Fruit fly (Drosophila melanogaster) whole organism, prepupa: Measurements from ENCODE around the gene CG31793.
A peak's percentile ranks its signal among the peaks of the same experiment; 100 is the strongest.

Experiments
- Blimp-1 ChIP-seq: fragments of 200-800 bp; sonication (Bioruptor generic); optimal IDR thresholded peaks from 3 replicates; lab custom pipeline; 2017; ENCODE audit warnings: missing biosample characterization, missing genetic modification characterization, mild to moderate bottlenecking, moderate library complexity, missing genetic modification reagents
- CG10631 ChIP-seq: fragments of 200-800 bp; sonication (Bioruptor generic); optimal IDR thresholded peaks from 2 replicates; lab custom pipeline; 2016; ENCODE audit warnings: missing biosample characterization, missing genetic modification characterization
- CG10669 ChIP-seq: fragments of 200-800 bp; sonication (Bioruptor generic); optimal IDR thresholded peaks from 3 replicates; lab custom pipeline; 2018; ENCODE audit warnings: missing biosample characterization, mild to moderate bottlenecking, missing genetic modification characterization, moderate library complexity
- CG11294 ChIP-seq: fragments of 200-800 bp; sonication (Bioruptor generic); IDR thresholded peaks from 2 replicates; pipeline ENCODE4 v1.3.6; 2022; ENCODE audit warnings: missing biosample characterization, missing genetic modification characterization
- CG11762 ChIP-seq: fragments of 200-800 bp; sonication (Bioruptor generic); optimal IDR thresholded peaks from 3 replicates; lab custom pipeline; 2016; ENCODE audit warnings: missing biosample characterization, missing genetic modification characterization; ENCODE audit not compliant: insufficient read depth
- CG11902 ChIP-seq: fragments of 200-800 bp; sonication (Bioruptor generic); optimal IDR thresholded peaks from 3 replicates; lab custom pipeline; 2016; ENCODE audit warnings: missing biosample characterization, missing genetic modification characterization
- CG15336 ChIP-seq: fragments of 200-800 bp; sonication (Bioruptor generic); IDR thresholded peaks from 2 replicates; pipeline ENCODE4 v1.3.6; 2022; ENCODE audit warnings: missing biosample characterization, missing genetic modification characterization
- CG1621 ChIP-seq: fragments of 200-800 bp; sonication (Bioruptor generic); optimal IDR thresholded peaks from 3 replicates; lab custom pipeline; 2018; ENCODE audit warnings: missing biosample characterization, mild to moderate bottlenecking, missing genetic modification characterization
- CG16779 ChIP-seq: fragments of 200-800 bp; sonication (Bioruptor generic); optimal IDR thresholded peaks from 3 replicates; lab custom pipeline; 2017; ENCODE audit warnings: missing biosample characterization, mild to moderate bottlenecking, missing genetic modification characterization
- CG3032 ChIP-seq: fragments of 200-800 bp; optimal IDR thresholded peaks from 2 replicates; lab custom pipeline; 2019; ENCODE audit warnings: missing biosample characterization, mild to moderate bottlenecking, missing genetic modification characterization, moderate library complexity
- CG34406 ChIP-seq: fragments of 200-800 bp; sonication (Bioruptor generic); optimal IDR thresholded peaks from 3 replicates; lab custom pipeline; 2016; ENCODE audit warnings: missing biosample characterization, missing genetic modification characterization
- CG3919 ChIP-seq: fragments of 200-800 bp; sonication (Bioruptor generic); optimal IDR thresholded peaks from 3 replicates; lab custom pipeline; 2016; ENCODE audit warnings: missing biosample characterization, missing genetic modification characterization
- CG4318 ChIP-seq: fragments of 200-800 bp; sonication (Bioruptor generic); optimal IDR thresholded peaks from 3 replicates; lab custom pipeline; 2017; ENCODE audit warnings: missing biosample characterization, mild to moderate bottlenecking, missing genetic modification characterization
- CG6163 ChIP-seq: fragments of 200-800 bp; sonication (Bioruptor generic); IDR thresholded peaks from 3 replicates; pipeline ENCODE4 v1.3.6; 2022; ENCODE audit warnings: missing biosample characterization, missing genetic modification characterization
- CG6276 ChIP-seq: fragments of 200-800 bp; sonication (Bioruptor generic); optimal IDR thresholded peaks from 2 replicates; lab custom pipeline; 2017; ENCODE audit warnings: missing biosample characterization, mild to moderate bottlenecking, missing genetic modification characterization
- CG6808 ChIP-seq: fragments of 200-800 bp; sonication (Bioruptor generic); optimal IDR thresholded peaks from 3 replicates; lab custom pipeline; 2017; ENCODE audit warnings: missing biosample characterization, missing genetic modification characterization, mild to moderate bottlenecking, moderate library complexity, missing genetic modification reagents
- CG6854 ChIP-seq: fragments of 200-800 bp; sonication (Bioruptor generic); optimal IDR thresholded peaks from 2 replicates; lab custom pipeline; 2017; ENCODE audit warnings: missing biosample characterization, mild to moderate bottlenecking, missing genetic modification characterization
- CG7368 ChIP-seq: fragments of 200-800 bp; sonication (Bioruptor generic); optimal IDR thresholded peaks from 3 replicates; lab custom pipeline; 2016; ENCODE audit warnings: missing biosample characterization, missing genetic modification characterization
- CG8119 ChIP-seq: fragments of 200-800 bp; sonication (Bioruptor generic); IDR thresholded peaks from 3 replicates; pipeline ENCODE4 v1.3.6; 2022; ENCODE audit warnings: missing biosample characterization, missing genetic modification characterization
- CG8319 ChIP-seq: fragments of 200-800 bp; sonication (Bioruptor generic); optimal IDR thresholded peaks from 3 replicates; lab custom pipeline; 2016; ENCODE audit warnings: missing biosample characterization, missing genetic modification characterization
- CG8632 ChIP-seq: fragments of 200-800 bp; sonication (Bioruptor generic); optimal IDR thresholded peaks from 3 replicates; lab custom pipeline; 2016; ENCODE audit warnings: missing biosample characterization, missing genetic modification characterization
- CG9139 ChIP-seq: fragments of 200-800 bp; sonication (Bioruptor generic); optimal IDR thresholded peaks from 3 replicates; lab custom pipeline; 2017; ENCODE audit warnings: missing biosample characterization, mild to moderate bottlenecking, missing genetic modification characterization
- Eip75B ChIP-seq: fragments of 200-800 bp; sonication (Bioruptor generic); optimal IDR thresholded peaks from 3 replicates; lab custom pipeline; 2016; ENCODE audit warnings: missing biosample characterization, missing genetic modification characterization
- Eip78C ChIP-seq: fragments of 200-800 bp; sonication (Bioruptor generic); peaks from one replicate; lab custom pipeline; 2016; ENCODE audit warnings: missing biosample characterization, missing genetic modification characterization
- Eip93F ChIP-seq: fragments of 200-800 bp; sonication (Bioruptor generic); optimal IDR thresholded peaks from 2 replicates; lab custom pipeline; 2016; ENCODE audit warnings: missing biosample characterization, mild to moderate bottlenecking, missing genetic modification characterization
- Ets21C ChIP-seq: fragments of 200-800 bp; sonication (Bioruptor generic); optimal IDR thresholded peaks from 3 replicates; lab custom pipeline; 2016; ENCODE audit warnings: missing biosample characterization, missing genetic modification characterization
- Ets96B ChIP-seq: fragments of 200-800 bp; optimal IDR thresholded peaks from 2 replicates; lab custom pipeline; 2019; ENCODE audit warnings: missing biosample characterization, mild to moderate bottlenecking, missing genetic modification characterization, moderate library complexity
- Gug ChIP-seq: fragments of 200-800 bp; sonication (Bioruptor generic); IDR thresholded peaks from 2 replicates; pipeline ENCODE4 v1.3.6; 2022; ENCODE audit warnings: missing biosample characterization, missing genetic modification characterization
- Hr38 ChIP-seq: sonication (Bioruptor generic); optimal IDR thresholded peaks from 2 replicates; lab custom pipeline; 2016; ENCODE audit warnings: missing biosample characterization, missing genetic modification characterization
- Hr39 ChIP-seq: fragments of 200-800 bp; sonication (Bioruptor generic); optimal IDR thresholded peaks from 2 replicates; lab custom pipeline; 2016; ENCODE audit warnings: missing biosample characterization, missing genetic modification characterization
- Hr4 ChIP-seq: fragments of 200-800 bp; sonication (Bioruptor generic); optimal IDR thresholded peaks from 3 replicates; lab custom pipeline; 2016; ENCODE audit warnings: missing biosample characterization, missing genetic modification characterization
- Lpt ChIP-seq: fragments of 200-800 bp; sonication (Bioruptor generic); optimal IDR thresholded peaks from 3 replicates; lab custom pipeline; 2016; ENCODE audit warnings: missing biosample characterization, missing genetic modification characterization
- Met ChIP-seq: fragments of 200-800 bp; sonication (Bioruptor generic); optimal IDR thresholded peaks from 3 replicates; lab custom pipeline; 2016; ENCODE audit warnings: missing biosample characterization, missing genetic modification characterization
- Sox102F ChIP-seq: fragments of 200-800 bp; sonication (Bioruptor generic); optimal IDR thresholded peaks from 2 replicates; lab custom pipeline; 2016; ENCODE audit warnings: missing biosample characterization, mild to moderate bottlenecking, missing genetic modification characterization
- Sox14 ChIP-seq: fragments of 200-800 bp; sonication (Bioruptor generic); optimal IDR thresholded peaks from 3 replicates; lab custom pipeline; 2016; ENCODE audit warnings: missing biosample characterization, missing genetic modification characterization
- Sox15 ChIP-seq: fragments of 200-800 bp; sonication (Bioruptor generic); optimal IDR thresholded peaks from 3 replicates; lab custom pipeline; 2016; ENCODE audit warnings: missing biosample characterization, missing genetic modification characterization
- achi ChIP-seq: fragments of 200-800 bp; sonication (Bioruptor generic); optimal IDR thresholded peaks from 3 replicates; lab custom pipeline; 2016; ENCODE audit warnings: missing biosample characterization, missing genetic modification characterization
- acj6 ChIP-seq: fragments of 200-800 bp; sonication (Bioruptor generic); optimal IDR thresholded peaks from 3 replicates; lab custom pipeline; 2016; ENCODE audit warnings: missing biosample characterization, missing genetic modification characterization
- cyc ChIP-seq: fragments of 200-800 bp; sonication (Bioruptor generic); optimal IDR thresholded peaks from 3 replicates; lab custom pipeline; 2016; ENCODE audit warnings: missing biosample characterization, missing genetic modification characterization
- dsx ChIP-seq: fragments of 200-800 bp; optimal IDR thresholded peaks from 3 replicates; lab custom pipeline; 2019; ENCODE audit warnings: missing biosample characterization, mild to moderate bottlenecking, missing genetic modification characterization, moderate library complexity; ENCODE audit not compliant: poor library complexity, severe bottlenecking
- esn ChIP-seq: fragments of 200-800 bp; sonication (Bioruptor generic); optimal IDR thresholded peaks from 2 replicates; lab custom pipeline; 2016; ENCODE audit warnings: missing biosample characterization, mild to moderate bottlenecking, missing genetic modification characterization, moderate library complexity
- fd59A ChIP-seq: fragments of 200-800 bp; sonication (Bioruptor generic); optimal IDR thresholded peaks from 2 replicates; lab custom pipeline; 2017; ENCODE audit warnings: missing biosample characterization, mild to moderate bottlenecking, missing genetic modification characterization, missing genetic modification reagents
- fd85E ChIP-seq: fragments of 200-800 bp; sonication (Bioruptor generic); optimal IDR thresholded peaks from 3 replicates; lab custom pipeline; 2016; ENCODE audit warnings: missing biosample characterization, missing genetic modification characterization
- fkh ChIP-seq: fragments of 200-800 bp; sonication (Bioruptor generic); optimal IDR thresholded peaks from 3 replicates; lab custom pipeline; 2017; ENCODE audit warnings: missing biosample characterization, mild to moderate bottlenecking, missing genetic modification characterization, moderate library complexity
- lz ChIP-seq: fragments of 200-800 bp; sonication (Bioruptor generic); optimal IDR thresholded peaks from 3 replicates; lab custom pipeline; 2016; ENCODE audit warnings: missing biosample characterization, missing genetic modification characterization
- net ChIP-seq: fragments of 200-800 bp; sonication (Bioruptor generic); optimal IDR thresholded peaks from 3 replicates; lab custom pipeline; 2016; ENCODE audit warnings: missing biosample characterization, missing genetic modification characterization
- pdm3 ChIP-seq: fragments of 200-800 bp; sonication (Bioruptor generic); optimal IDR thresholded peaks from 3 replicates; lab custom pipeline; 2016; ENCODE audit warnings: missing biosample characterization, missing genetic modification characterization
- salr ChIP-seq, 2 experiments: fragments of 200-800 bp; sonication (Bioruptor generic); optimal IDR thresholded peaks; 3 replicates each; lab custom pipeline; 2016 to 2018; ENCODE audit warnings: missing biosample characterization in 2 of 2, missing genetic modification characterization in 2 of 2, mild to moderate bottlenecking in 1 of 2
- spab ChIP-seq: fragments of 200-800 bp; sonication (Bioruptor generic); optimal IDR thresholded peaks from 2 replicates; lab custom pipeline; 2017; ENCODE audit warnings: missing biosample characterization, mild to moderate bottlenecking, missing genetic modification characterization, missing genetic modification reagents
- ss ChIP-seq, 2 experiments: fragments of 200-800 bp; sonication (Bioruptor generic); optimal IDR thresholded peaks; 2 replicates in 1 of 2; 3 replicates in 1 of 2; lab custom pipeline; 2017 to 2018; ENCODE audit warnings: mild to moderate bottlenecking in 2 of 2, missing biosample characterization in 2 of 2, missing genetic modification characterization in 2 of 2, moderate library complexity in 1 of 2
- svp ChIP-seq: fragments of 200-800 bp; sonication (Bioruptor generic); peaks from one replicate; lab custom pipeline; 2016; ENCODE audit warnings: missing biosample characterization, missing genetic modification characterization
- topi ChIP-seq: fragments of 200-800 bp; sonication (Bioruptor generic); optimal IDR thresholded peaks from 3 replicates; lab custom pipeline; 2016; ENCODE audit warnings: missing biosample characterization, missing genetic modification characterization
- vri ChIP-seq: fragments of 200-800 bp; sonication (Bioruptor generic); optimal IDR thresholded peaks from 3 replicates; lab custom pipeline; 2016; ENCODE audit warnings: missing biosample characterization, mild to moderate bottlenecking, missing genetic modification characterization

CG31793 gene

DNA sequence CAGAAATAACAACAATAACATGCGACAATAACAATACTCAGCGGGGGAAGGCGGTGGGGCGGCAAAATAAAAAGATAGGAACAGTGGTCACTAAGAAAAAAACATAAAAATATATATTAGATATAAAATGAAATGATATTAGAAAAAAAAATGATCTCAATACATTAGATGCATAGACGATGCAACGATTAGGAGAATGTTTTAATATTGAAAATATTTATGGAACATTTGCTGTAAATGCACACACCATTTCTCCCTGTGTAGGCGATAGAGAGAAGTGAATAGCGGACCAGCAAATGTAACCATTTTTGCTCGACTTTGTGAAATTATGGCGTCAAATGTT is 37.0 kb upstream of the CG31793 start:
- peak; percentile 81 for TF ChIP-seq CG11294
- TF ChIP-seq net (GFP tag; lab: Kevin White, UChicago) = peak; percentile 16
- TF ChIP-seq vri (GFP tag; lab: Kevin White, UChicago) = no peak
- peak; percentile 59 for TF ChIP-seq Ets96B
- TF ChIP-seq CG16779 (tag; lab: Kevin White, UChicago) = no peak
- TF ChIP-seq Hr4 (GFP tag; lab: Kevin White, UChicago) = peak; percentile 47
- peak; percentile 80 for TF ChIP-seq CG8119 (GFP tag; lab: Robert Waterston, UW)
- peak; percentile 52 for TF ChIP-seq CG3919 (GFP tag; lab: Kevin White, UChicago)
- TF ChIP-seq CG10631 (GFP tag; lab: Kevin White, UChicago) = peak; percentile 26
- peak; percentile 82 for TF ChIP-seq CG6163
- no peak for TF ChIP-seq fkh (GFP tag; lab: Kevin White, UChicago)
- TF ChIP-seq dsx (GFP tag; lab: Kevin White, UChicago) = peak; percentile 5
- TF ChIP-seq Sox15 (GFP tag; lab: Kevin White, UChicago) = no peak
- TF ChIP-seq esn (GFP tag; lab: Kevin White, UChicago) = peak; percentile 48
- TF ChIP-seq Eip78C (GFP tag; lab: Kevin White, UChicago) = peak; percentile 88
- TF ChIP-seq Lpt (GFP tag; lab: Kevin White, UChicago) = peak; percentile 20
- TF ChIP-seq Sox102F = peak; percentile 29
- peak; percentile 21 for TF ChIP-seq cyc (GFP tag; lab: Kevin White, UChicago)
- TF ChIP-seq CG34406 = peak; percentile 47
- TF ChIP-seq fd85E = no peak
- TF ChIP-seq CG8319 (GFP tag; lab: Kevin White, UChicago) = peak; percentile 4
- TF ChIP-seq CG9139 = no peak
- TF ChIP-seq CG3032 (tag; lab: Kevin White, UChicago) = peak; percentile 48
- TF ChIP-seq CG6854 (GFP tag; lab: Kevin White, UChicago) = no peak
- TF ChIP-seq ss (GFP tag; optimal IDR thresholded peaks at IDR 0.05; lab: Kevin White, UChicago) = peak in 1 of 2 experiments; percentile 21
- TF ChIP-seq Eip93F (GFP tag; lab: Kevin White, UChicago) = no peak
- TF ChIP-seq CG6808 = no peak
- no peak for TF ChIP-seq CG11902 (GFP tag; lab: Kevin White, UChicago)
- peak; percentile 44 for TF ChIP-seq topi (GFP tag; lab: Kevin White, UChicago)
- TF ChIP-seq Gug (GFP tag; lab: Robert Waterston, UW) = peak; percentile 76
- TF ChIP-seq CG15336 (GFP tag; lab: Robert Waterston, UW) = peak; percentile 84
- peak; percentile 20 for TF ChIP-seq achi (GFP tag; lab: Kevin White, UChicago)
- no peak for TF ChIP-seq fd59A (GFP tag; lab: Kevin White, UChicago)
- TF ChIP-seq pdm3 (GFP tag; lab: Kevin White, UChicago) = no peak
- TF ChIP-seq acj6 (GFP tag; lab: Kevin White, UChicago) = peak; percentile 18
- TF ChIP-seq CG8632 = peak; percentile 32
- no peak for TF ChIP-seq Hr39
- TF ChIP-seq svp (GFP tag; lab: Kevin White, UChicago) = peak; percentile 63
- TF ChIP-seq spab (GFP tag; lab: Kevin White, UChicago) = no peak
- TF ChIP-seq CG4318 (GFP tag; lab: Kevin White, UChicago) = peak; percentile 9
- no peak for TF ChIP-seq CG1621 (tag; lab: Kevin White, UChicago)
- no peak for TF ChIP-seq Ets21C (GFP tag; lab: Kevin White, UChicago)
- TF ChIP-seq CG10669 (GFP tag; lab: Kevin White, UChicago) = peak; percentile 52
- peak; percentile 51 for TF ChIP-seq CG11762
- TF ChIP-seq Met (GFP tag; lab: Kevin White, UChicago) = peak; percentile 30
- TF ChIP-seq CG6276 (GFP tag; lab: Kevin White, UChicago) = peak; percentile 40
- TF ChIP-seq lz = peak; percentile 11
- TF ChIP-seq salr (GFP tag; optimal IDR thresholded peaks at IDR 0.05; lab: Kevin White, UChicago) = no peak
- TF ChIP-seq Blimp-1 (GFP tag; lab: Kevin White, UChicago) = no peak
- no peak for TF ChIP-seq Hr38
- TF ChIP-seq CG7368 (GFP tag; lab: Kevin White, UChicago) = peak; percentile 25
- peak; percentile 5 for TF ChIP-seq Sox14 (GFP tag; lab: Kevin White, UChicago)
- TF ChIP-seq Eip75B (GFP tag; lab: Kevin White, UChicago) = no peak
